Fruit fly (Drosophila melanogaster) whole organism, wandering third instar larva: ENCODE data around the gene CG7330.

Experiments
- CG9705 ChIP-seq: fragments of 200-800 bp; sonication (Bioruptor generic); optimal IDR thresholded peaks from 2 replicates; lab custom pipeline; 2018; ENCODE audit warnings: missing biosample characterization, mild to moderate bottlenecking, missing genetic modification characterization
- Hr78 ChIP-seq: fragments of >200 bp; optimal IDR thresholded peaks from 2 replicates; lab custom pipeline; 2017; ENCODE audit warnings: missing biosample characterization, missing genetic modification characterization
- Rel ChIP-seq, 2 experiments: fragments of 200-800 bp; sonication (Bioruptor generic) in 1 of 2; optimal IDR thresholded peaks; 2 replicates in 1 of 2; 3 replicates in 1 of 2; lab custom pipeline; 2016 to 2019; ENCODE audit warnings: mild to moderate bottlenecking in 2 of 2, missing biosample characterization in 2 of 2, missing genetic modification characterization in 2 of 2, moderate library complexity in 1 of 2
- sv ChIP-seq: fragments of 200-800 bp; sonication (Bioruptor generic); optimal IDR thresholded peaks from 3 replicates; lab custom pipeline; 2016; ENCODE audit warnings: missing biosample characterization, missing genetic modification characterization

DNA sequence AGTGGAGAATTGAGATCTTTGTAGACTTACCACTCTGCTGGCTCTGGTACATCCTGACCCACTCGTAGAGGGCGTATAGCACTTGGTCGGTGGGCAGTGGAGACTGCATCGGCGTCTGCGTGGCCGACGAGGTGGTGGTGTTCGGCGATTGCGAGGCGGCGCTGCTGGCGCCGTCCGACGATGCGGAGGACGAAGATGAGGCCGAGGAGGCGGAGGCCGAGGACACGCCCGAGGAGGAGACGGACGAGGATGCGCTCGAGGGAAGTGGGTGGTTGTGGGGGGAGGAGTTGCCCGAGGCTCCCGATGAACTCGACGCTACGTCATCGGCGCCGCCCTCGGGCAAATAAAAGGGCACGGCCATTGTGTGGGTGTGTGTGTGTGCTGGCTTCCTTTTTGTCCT, 36.0 kb downstream of the CG7330 start:
- TF ChIP-seq sv (GFP tag; lab: Kevin White, UChicago) (no peak), CG9705 (GFP tag; lab: Kevin White, UChicago) (no peak), Hr78 (GFP tag; lab: Kevin White, UChicago) (no peak), Rel (GFP tag; optimal IDR thresholded peaks at IDR 0.05; lab: Kevin White, UChicago) (no peak), Rel (tag; optimal IDR thresholded peaks at IDR 0.05; lab: Kevin White, UChicago) (no peak)
